Worm (Caenorhabditis elegans) whole organism, L1 larva: ENCODE measurements around the gene fbxb-106.

ENCODE experiments used
- C04F5.9 ChIP-seq: sonication (generic microtip); optimal IDR thresholded peaks from 2 replicates; lab custom pipeline; 2016; ENCODE audit warnings: missing genetic modification characterization, missing compliant biosample characterization
- C16A3.4 ChIP-seq: fragments of 150-350 bp; optimal IDR thresholded peaks from 2 replicates; lab custom pipeline; 2014; ENCODE audit warnings: missing biosample characterization, missing genetic modification characterization
- C34B4.2 ChIP-seq: sonication (generic microtip); optimal IDR thresholded peaks from 2 replicates; lab custom pipeline; 2017; ENCODE audit warnings: mild to moderate bottlenecking, missing genetic modification characterization, missing compliant biosample characterization
- F16B12.6 ChIP-seq: fragments of 150-350 bp; optimal IDR thresholded peaks from 2 replicates; lab custom pipeline; 2014; ENCODE audit warnings: missing biosample characterization, missing genetic modification characterization
- Y116A8C.19 ChIP-seq: sonication (generic microtip); optimal IDR thresholded peaks from 2 replicates; lab custom pipeline; 2016; ENCODE audit warnings: missing compliant biosample characterization, missing genetic modification characterization, borderline replicate concordance
- aly-2 ChIP-seq: fragments of 150-350 bp; optimal IDR thresholded peaks from 2 replicates; lab custom pipeline; 2014; ENCODE audit warnings: missing biosample characterization, missing genetic modification characterization
- ama-1 ChIP-seq: fragments of 150-350 bp; optimal IDR thresholded peaks from 2 replicates; lab custom pipeline; 2014
- ceh-8 ChIP-seq: fragments of 200-800 bp; sonication (Bioruptor generic); optimal IDR thresholded peaks from 2 replicates; lab custom pipeline; 2018; ENCODE audit warnings: mild to moderate bottlenecking, missing genetic modification characterization, moderate library complexity, missing compliant biosample characterization
- ceh-82 ChIP-seq, 3 experiments: fragments of 150-350 bp in 1 of 3; sonication (generic microtip) in 2 of 3; optimal IDR thresholded peaks; 2 replicates each; lab custom pipeline; 2014 to 2017; ENCODE audit warnings: missing biosample characterization in 3 of 3, missing genetic modification characterization in 3 of 3
- ceh-88 ChIP-seq: fragments of 200-800 bp; sonication (Bioruptor generic); IDR thresholded peaks from 2 replicates; pipeline ENCODE4 v1.3.6; 2022; ENCODE audit warnings: missing genetic modification characterization, missing compliant biosample characterization
- egl-13 ChIP-seq: sonication (generic microtip); optimal IDR thresholded peaks from 2 replicates; lab custom pipeline; 2016; ENCODE audit warnings: missing genotype, missing genetic modification reagents, missing genetic modification characterization, missing compliant biosample characterization
- fos-1 ChIP-seq: fragments of 150-350 bp; optimal IDR thresholded peaks from 2 replicates; lab custom pipeline; 2014; ENCODE audit warnings: missing biosample characterization, missing genetic modification characterization
- grh-1 ChIP-seq: fragments of 200-800 bp; sonication (Bioruptor generic); IDR thresholded peaks from 2 replicates; pipeline ENCODE4 v1.3.6; 2022; ENCODE audit warnings: missing genetic modification reagents, missing genetic modification characterization, missing compliant biosample characterization
- hlh-4 ChIP-seq: sonication (generic microtip); optimal IDR thresholded peaks from 2 replicates; lab custom pipeline; 2016; ENCODE audit warnings: mild to moderate bottlenecking, missing genetic modification characterization, missing compliant biosample characterization
- irx-1 ChIP-seq: sonication (generic microtip); optimal IDR thresholded peaks from 2 replicates; lab custom pipeline; 2016; ENCODE audit warnings: missing genetic modification characterization, missing compliant biosample characterization
- isw-1 ChIP-seq: fragments of 200-800 bp; sonication (Bioruptor generic); IDR thresholded peaks from 2 replicates; pipeline ENCODE4 v1.3.6; 2022; ENCODE audit warnings: missing genetic modification characterization, missing compliant biosample characterization
- jun-1 ChIP-seq: fragments of 150-350 bp; optimal IDR thresholded peaks from 2 replicates; lab custom pipeline; 2014; ENCODE audit warnings: missing biosample characterization, missing genetic modification reagents, missing genetic modification characterization
- lin-14 ChIP-seq: fragments of 200-800 bp; sonication (Bioruptor generic); optimal IDR thresholded peaks from 2 replicates; lab custom pipeline; 2018; ENCODE audit warnings: mild to moderate bottlenecking, missing genetic modification characterization, moderate library complexity, missing compliant biosample characterization
- lin-15B ChIP-seq: fragments of 150-350 bp; sonication (generic microtip); optimal IDR thresholded peaks from 3 replicates; lab custom pipeline; 2014; ENCODE audit warnings: missing biosample characterization, missing genetic modification characterization
- lir-3 ChIP-seq: sonication (generic microtip); optimal IDR thresholded peaks from 2 replicates; lab custom pipeline; 2016; ENCODE audit warnings: mild to moderate bottlenecking, missing genetic modification characterization, moderate library complexity, missing compliant biosample characterization; ENCODE audit not compliant: poor library complexity
- mab-9 ChIP-seq: fragments of 200-800 bp; sonication (Bioruptor generic); IDR thresholded peaks from 2 replicates; pipeline ENCODE4 v1.3.6; 2022; ENCODE audit warnings: missing genetic modification reagents, missing genetic modification characterization, missing compliant biosample characterization
- mef-2 ChIP-seq: fragments of 150-350 bp; optimal IDR thresholded peaks from 2 replicates; lab custom pipeline; 2014; ENCODE audit warnings: missing biosample characterization, missing genetic modification characterization
- nhr-11 ChIP-seq: fragments of 150-350 bp; optimal IDR thresholded peaks from 2 replicates; lab custom pipeline; 2014; ENCODE audit warnings: missing biosample characterization, missing genetic modification characterization
- nhr-237 ChIP-seq: fragments of 150-350 bp; optimal IDR thresholded peaks from 2 replicates; lab custom pipeline; 2014; ENCODE audit warnings: missing biosample characterization, missing genetic modification characterization
- nhr-28 ChIP-seq: fragments of 150-350 bp; optimal IDR thresholded peaks from 2 replicates; lab custom pipeline; 2014; ENCODE audit warnings: missing biosample characterization, missing genetic modification characterization
- nhr-47 ChIP-seq: sonication (generic microtip); optimal IDR thresholded peaks from 2 replicates; lab custom pipeline; 2016; ENCODE audit warnings: mild to moderate bottlenecking, missing genetic modification characterization, moderate library complexity, missing compliant biosample characterization
- nhr-76 ChIP-seq: sonication (generic microtip); optimal IDR thresholded peaks from 2 replicates; lab custom pipeline; 2017; ENCODE audit warnings: missing biosample characterization, missing genetic modification characterization
- nhr-77 ChIP-seq: fragments of 150-350 bp; optimal IDR thresholded peaks from 2 replicates; lab custom pipeline; 2014; ENCODE audit warnings: missing biosample characterization, missing genetic modification characterization
- nhr-84 ChIP-seq: sonication (generic microtip); optimal IDR thresholded peaks from 2 replicates; lab custom pipeline; 2017; ENCODE audit warnings: missing biosample characterization, missing genetic modification characterization
- nhr-85 ChIP-seq: sonication (generic microtip); peaks from one replicate; lab custom pipeline; 2016; ENCODE audit warnings: missing genetic modification characterization, inconsistent platforms, missing compliant biosample characterization
- pag-3 ChIP-seq: sonication (generic microtip); optimal IDR thresholded peaks from 2 replicates; lab custom pipeline; 2017; ENCODE audit warnings: missing genetic modification characterization, mild to moderate bottlenecking, missing compliant biosample characterization, antibody characterized with exemption, borderline replicate concordance; ENCODE audit not compliant: insufficient read depth
- pax-3 ChIP-seq: fragments of 200-800 bp; sonication (Bioruptor generic); optimal IDR thresholded peaks from 2 replicates; lab custom pipeline; 2018; ENCODE audit warnings: mild to moderate bottlenecking, missing genetic modification characterization, moderate library complexity, missing compliant biosample characterization
- pqm-1 ChIP-seq: sonication (generic microtip); optimal IDR thresholded peaks from 3 replicates; lab custom pipeline; 2017; ENCODE audit warnings: missing biosample characterization, missing genetic modification characterization
- sox-4 ChIP-seq: sonication (generic microtip); optimal IDR thresholded peaks from 2 replicates; lab custom pipeline; 2016; ENCODE audit warnings: missing genetic modification characterization, missing compliant biosample characterization
- sptf-1 ChIP-seq: fragments of 150-350 bp; optimal IDR thresholded peaks from 2 replicates; lab custom pipeline; 2014; ENCODE audit warnings: missing biosample characterization, missing genetic modification characterization
- tbx-2 ChIP-seq: sonication (generic microtip); optimal IDR thresholded peaks from 2 replicates; lab custom pipeline; 2016; ENCODE audit warnings: missing genetic modification characterization, missing compliant biosample characterization
- tlp-1 ChIP-seq: fragments of 150-350 bp; optimal IDR thresholded peaks from 2 replicates; lab custom pipeline; 2014; ENCODE audit warnings: missing biosample characterization, missing genetic modification characterization
- unc-86 ChIP-seq: sonication (generic microtip); optimal IDR thresholded peaks from 2 replicates; lab custom pipeline; 2016; ENCODE audit warnings: missing genetic modification characterization, missing compliant biosample characterization
- vab-15 ChIP-seq: sonication (generic microtip); optimal IDR thresholded peaks from 2 replicates; lab custom pipeline; 2017; ENCODE audit warnings: missing genotype, mild to moderate bottlenecking, missing genetic modification characterization, missing compliant biosample characterization

The fbxb-106 gene

ce11 chrII:2762108-2762507 is at the start of gene fbxb-106:
fbxb-106 (plus strand) TSS chrII:2762408.
- TF ChIP-seq mab-9 (no peak), lir-3 (tag; lab: Kevin White, UChicago) (no peak), jun-1 (tag; lab: Kevin White, UChicago) (no peak), tbx-2 (tag; lab: Kevin White, UChicago) (no peak), lin-14 (GFP tag; lab: Kevin White, UChicago) (no peak), fos-1 (tag; lab: Kevin White, UChicago) (no peak), C04F5.9 (tag; lab: Kevin White, UChicago) (no peak)

ce11 chrII:2717335-2717734 is 44.9 kb upstream of the fbxb-106 start, which contains the start of gene T05A8.3:
T05A8.3 (minus strand) TSS chrII:2717435.
- no peak for TF ChIP-seq nhr-28 (tag; lab: Kevin White, UChicago)
- TF ChIP-seq unc-86 (tag; lab: Kevin White, UChicago) = no peak
- TF ChIP-seq ama-1 (lab: Kevin White, UChicago) = no peak
- TF ChIP-seq lin-15B (tag; lab: Kevin White, UChicago) = no peak
- TF ChIP-seq nhr-76 = no peak
- TF ChIP-seq Y116A8C.19 = no peak
- no peak for TF ChIP-seq tlp-1 (tag; lab: Kevin White, UChicago)
- no peak for TF ChIP-seq nhr-47 (tag; lab: Kevin White, UChicago)
- TF ChIP-seq lir-3 (tag; lab: Kevin White, UChicago) = no peak
- TF ChIP-seq nhr-85 (tag; lab: Kevin White, UChicago) = no peak
- TF ChIP-seq hlh-4 (tag; lab: Kevin White, UChicago) = no peak
- TF ChIP-seq F16B12.6 = no peak
- no peak for TF ChIP-seq egl-13 (tag; lab: Kevin White, UChicago)
- TF ChIP-seq C34B4.2 (tag; lab: Kevin White, UChicago) = no peak
- TF ChIP-seq pax-3 (tag; lab: Kevin White, UChicago) = no peak
- no peak for TF ChIP-seq irx-1

- no peak for TF ChIP-seq lin-14 (GFP tag; lab: Kevin White, UChicago)
- no peak for TF ChIP-seq nhr-84 (tag; lab: Kevin White, UChicago)
- TF ChIP-seq nhr-77 (tag; lab: Kevin White, UChicago) = no peak
- TF ChIP-seq pqm-1 (tag; lab: Kevin White, UChicago) = no peak
These were observed 43.0 kb upstream of the fbxb-106 start for ce11 chrII:2719212-2719611.

- TF ChIP-seq mef-2 (tag; lab: Kevin White, UChicago) (no peak), ceh-88 (GFP tag; lab: Robert Waterston, UW) (no peak), nhr-84 (tag; lab: Kevin White, UChicago) (no peak), vab-15 (no peak), hlh-4 (tag; lab: Kevin White, UChicago) (no peak), pag-3 (tag; lab: Kevin White, UChicago) (no peak), aly-2 (tag; lab: Kevin White, UChicago) (no peak), ceh-8 (no peak), lir-3 (tag; lab: Kevin White, UChicago) (no peak), ceh-82 (tag; optimal IDR thresholded peaks at IDR 0.05; lab: Kevin White, UChicago) (no peak), C34B4.2 (tag; lab: Kevin White, UChicago) (no peak), unc-86 (tag; lab: Kevin White, UChicago) (no peak), nhr-11 (no peak)
These were observed 40.2 kb upstream of the fbxb-106 start for ce11 chrII:2721992-2722391.

ce11 chrII:2725561-2725960 is 36.6 kb upstream of the fbxb-106 start, which contains the start of the genes T05A8.11 and nep-2:
T05A8.11 (minus strand) TSS chrII:2725661.
nep-2 (minus strand) TSS chrII:2725752.
- TF ChIP-seq grh-1 (GFP tag; lab: Robert Waterston, UW) = no peak
- no peak for TF ChIP-seq nhr-237 (tag; lab: Kevin White, UChicago)
- no peak for TF ChIP-seq lir-3 (tag; lab: Kevin White, UChicago)
- no peak for TF ChIP-seq isw-1 (GFP tag; lab: Robert Waterston, UW)
- no peak for TF ChIP-seq sptf-1 (tag; lab: Kevin White, UChicago)
- TF ChIP-seq jun-1 (tag; lab: Kevin White, UChicago) = no peak
- TF ChIP-seq C16A3.4 (tag; lab: Kevin White, UChicago) = no peak
- TF ChIP-seq sox-4 (tag; lab: Kevin White, UChicago) = no peak
- TF ChIP-seq mab-9 = no peak
